Worm (Caenorhabditis elegans) whole organism, L2 larva: ENCODE results near the gene T25C12.3.

Source experiments
- F13H6.1 ChIP-seq: sonication (generic microtip); optimal IDR thresholded peaks from 2 replicates; lab custom pipeline; 2016; ENCODE audit warnings: missing genetic modification characterization, missing compliant biosample characterization
- ama-1 ChIP-seq: fragments of 150-350 bp; optimal IDR thresholded peaks from 2 replicates; lab custom pipeline; 2018; ENCODE audit warnings: inconsistent platforms
- ceh-82 ChIP-seq: fragments of 150-350 bp; optimal IDR thresholded peaks from 2 replicates; lab custom pipeline; 2014; ENCODE audit warnings: missing biosample characterization, missing genetic modification characterization
- lin-11 ChIP-seq: fragments of 150-350 bp; sonication (generic microtip); optimal IDR thresholded peaks from 2 replicates; lab custom pipeline; 2014; ENCODE audit warnings: missing biosample characterization, missing genetic modification characterization, inconsistent platforms, mixed read lengths
- lin-39 ChIP-seq: fragments of 150-350 bp; optimal IDR thresholded peaks from 2 replicates; lab custom pipeline; 2014; ENCODE audit warnings: missing biosample characterization, missing genetic modification reagents, missing genetic modification characterization
- lsy-2 ChIP-seq, 2 experiments: fragments of 150-350 bp in 1 of 2; sonication (generic microtip) in 1 of 2; optimal IDR thresholded peaks; 2 replicates each; lab custom pipeline; 2014 to 2017; ENCODE audit warnings: missing biosample characterization in 2 of 2, missing genetic modification characterization in 2 of 2
- mab-5 ChIP-seq: fragments of 150-350 bp; optimal IDR thresholded peaks from 2 replicates; lab custom pipeline; 2014; ENCODE audit warnings: missing biosample characterization, missing genetic modification characterization
- mdl-1 ChIP-seq, 2 experiments: fragments of 150-350 bp in 1 of 2; sonication (generic microtip) in 1 of 2; optimal IDR thresholded peaks; 2 replicates each; lab custom pipeline; 2017; ENCODE audit warnings: missing biosample characterization in 2 of 2, missing genetic modification characterization in 2 of 2
- nhr-11 ChIP-seq: fragments of 150-350 bp; optimal IDR thresholded peaks from 2 replicates; lab custom pipeline; 2014; ENCODE audit warnings: missing biosample characterization, missing genetic modification characterization
- nhr-23 ChIP-seq: fragments of 150-350 bp; optimal IDR thresholded peaks from 2 replicates; lab custom pipeline; 2014; ENCODE audit warnings: missing biosample characterization, missing genetic modification reagents, missing genetic modification characterization
- nhr-6 ChIP-seq: fragments of 150-350 bp; optimal IDR thresholded peaks from 2 replicates; lab custom pipeline; 2014; ENCODE audit warnings: missing biosample characterization, missing genetic modification characterization
- snpc-4 ChIP-seq: fragments of 150-350 bp; optimal IDR thresholded peaks from 2 replicates; lab custom pipeline; 2014; ENCODE audit warnings: missing biosample characterization, missing genetic modification characterization
- unc-62 ChIP-seq: fragments of 150-350 bp; optimal IDR thresholded peaks from 2 replicates; lab custom pipeline; 2014; ENCODE audit warnings: missing biosample characterization, missing genetic modification reagents, missing genetic modification characterization
- ztf-11 ChIP-seq: sonication (generic microtip); optimal IDR thresholded peaks from 2 replicates; lab custom pipeline; 2017; ENCODE audit warnings: missing biosample characterization, missing genetic modification characterization

ce11 chrX:11471409-11471808 is 28.4 kb downstream of the T25C12.3 start:
- TF ChIP-seq unc-62 (GFP tag; lab: Kevin White, UChicago) (no peak), ztf-11 (tag; lab: Kevin White, UChicago) (no peak), lin-39 (tag; lab: Kevin White, UChicago) (no peak), F13H6.1 (tag; lab: Kevin White, UChicago) (no peak), nhr-23 (tag; lab: Kevin White, UChicago) (no peak), mdl-1 (tag; optimal IDR thresholded peaks at IDR 0.05; lab: Kevin White, UChicago) (no peak), ama-1 (lab: Kevin White, UChicago) (no peak), lsy-2 (tag; optimal IDR thresholded peaks at IDR 0.05; lab: Kevin White, UChicago) (no peak), ceh-82 (tag; lab: Kevin White, UChicago) (no peak), lin-11 (no peak), nhr-11 (tag; lab: Kevin White, UChicago) (no peak), mab-5 (tag; lab: Kevin White, UChicago) (no peak), nhr-6 (no peak), snpc-4 (tag; lab: Kevin White, UChicago) (no peak)
